Worm (Caenorhabditis elegans): Measurements from ENCODE around the gene T16G12.1.

- TF ChIP-seq mxl-1 (tag; optimal IDR thresholded peaks at IDR 0.05) (no peak), B0261.1 (tag; optimal IDR thresholded peaks at IDR 0.05) (no peak), F55B11.4 (tag; optimal IDR thresholded peaks at IDR 0.05; ENCODE audit: borderline replicate concordance, insufficient read depth) (no peak), ceh-79 (tag; optimal IDR thresholded peaks at IDR 0.05) (no peak), lin-35 (GFP tag; optimal IDR thresholded peaks at IDR 0.05) (no peak), let-526 (GFP tag; IDR thresholded peaks at IDR 0.05) (no peak), unc-130 (GFP tag; optimal IDR thresholded peaks at IDR 0.05) (no peak), efl-1 (GFP tag; optimal IDR thresholded peaks at IDR 0.05) (no peak)
These were observed at the start of gene T16G12.1 for ce11 chrIII:10049682-10050081.

Data from whole organism, young adult.